Worm (Caenorhabditis elegans): ENCODE data around the gene C53A3.4.

DNA sequence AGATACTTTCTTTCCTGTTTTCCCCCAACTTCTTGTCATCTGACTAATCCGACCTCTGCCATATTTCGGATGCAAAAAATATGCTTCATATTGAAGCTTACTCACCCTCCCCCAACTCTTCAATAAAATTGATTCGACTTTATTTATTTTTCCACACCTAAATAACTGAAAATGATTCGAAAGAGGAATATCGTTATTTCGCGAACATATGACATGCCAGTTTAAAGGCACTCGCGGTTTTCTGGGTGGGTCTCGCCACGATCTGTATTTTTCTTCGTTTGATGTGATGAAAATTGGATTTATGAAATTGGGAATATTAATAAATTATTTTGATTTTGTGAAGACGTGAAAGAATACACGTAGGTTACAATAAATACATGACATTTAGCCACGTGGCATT lies 12.9 kb upstream of the C53A3.4 start, which contains the start of gene F44E7.3:
- TF ChIP-seq elt-2 (tag; optimal IDR thresholded peaks at IDR 0.05) (no peak), R02D3.7 (tag; optimal IDR thresholded peaks at IDR 0.05) (no peak), lin-15B (tag; optimal IDR thresholded peaks at IDR 0.05) (no peak), unc-62 (GFP tag; optimal IDR thresholded peaks at IDR 0.05) (no peak), pha-4 (tag; optimal IDR thresholded peaks at IDR 0.05) (no peak), snpc-4 (tag; optimal IDR thresholded peaks at IDR 0.05) (no peak)
